Fruit fly (Drosophila melanogaster) whole organism, prepupa: ENCODE results near the gene CG15547.

Experiments used
- Sox102F ChIP-seq: fragments of 200-800 bp; sonication (Bioruptor generic); optimal IDR thresholded peaks from 2 replicates; lab custom pipeline; 2016; ENCODE audit warnings: missing biosample characterization, mild to moderate bottlenecking, missing genetic modification characterization
- eg ChIP-seq: fragments of 200-800 bp; sonication (Bioruptor generic); IDR thresholded peaks from 3 replicates; pipeline ENCODE4 v1.3.6; 2022; ENCODE audit warnings: missing biosample characterization, missing genetic modification characterization

- TF ChIP-seq eg (GFP tag; lab: Robert Waterston, UW) = no peak
- no peak for TF ChIP-seq Sox102F
Measured at dm6 chr3R:30859901-30860560, 23.3 kb downstream of the CG15547 start.
